Fruit fly (Drosophila melanogaster) whole organism, embryonic: Measurements from ENCODE around the gene Zpr1.

Source experiments
- CG10462 ChIP-seq: fragments of 200-800 bp; sonication (Bioruptor generic); optimal IDR thresholded peaks from 2 replicates; lab custom pipeline; 2016; ENCODE audit warnings: missing biosample characterization, missing genetic modification characterization
- CG10543 ChIP-seq: fragments of 200-800 bp; sonication (Bioruptor generic); optimal IDR thresholded peaks from 3 replicates; lab custom pipeline; 2017; ENCODE audit warnings: missing biosample characterization, mild to moderate bottlenecking, missing genetic modification characterization, moderate library complexity
- CG11456 ChIP-seq: fragments of 200-800 bp; sonication (Bioruptor generic); IDR thresholded peaks from 3 replicates; pipeline ENCODE4 v1.3.6; 2022; ENCODE audit warnings: missing biosample characterization, missing genetic modification characterization
- CG12071 ChIP-seq: fragments of 200-800 bp; sonication (Bioruptor generic); optimal IDR thresholded peaks from 3 replicates; lab custom pipeline; 2018; ENCODE audit warnings: missing biosample characterization, mild to moderate bottlenecking, missing genetic modification characterization
- CG12942 ChIP-seq: fragments of 200-800 bp; sonication (Bioruptor generic); optimal IDR thresholded peaks from 3 replicates; lab custom pipeline; 2016; ENCODE audit warnings: missing biosample characterization, missing genetic modification characterization
- CG13424 ChIP-seq: fragments of 200-800 bp; sonication (Bioruptor generic); optimal IDR thresholded peaks from 2 replicates; lab custom pipeline; 2019; ENCODE audit warnings: missing biosample characterization, mild to moderate bottlenecking, missing genetic modification characterization, moderate library complexity
- CG13775 ChIP-seq: fragments of 200-800 bp; sonication (Bioruptor generic); optimal IDR thresholded peaks from 3 replicates; lab custom pipeline; 2017; ENCODE audit warnings: missing biosample characterization, mild to moderate bottlenecking, missing genetic modification characterization
- CG14710 ChIP-seq: fragments of 200-800 bp; sonication (Bioruptor generic); optimal IDR thresholded peaks from 3 replicates; lab custom pipeline; 2019; ENCODE audit warnings: missing biosample characterization, mild to moderate bottlenecking, missing genetic modification characterization, moderate library complexity
- CG14860 ChIP-seq: fragments of 200-800 bp; sonication (Bioruptor generic); IDR thresholded peaks from 3 replicates; pipeline ENCODE4 v1.3.6; 2022; ENCODE audit warnings: missing biosample characterization, missing genetic modification characterization; ENCODE audit not compliant: partially characterized antibody
- CG16813 ChIP-seq: fragments of 200-800 bp; sonication (Bioruptor generic); IDR thresholded peaks from 3 replicates; pipeline ENCODE4 v1.3.6; 2022; ENCODE audit warnings: missing biosample characterization, missing genetic modification characterization; ENCODE audit not compliant: partially characterized antibody
- CG17328 ChIP-seq: fragments of 200-800 bp; sonication (Bioruptor generic); IDR thresholded peaks from 2 replicates; pipeline ENCODE4 v1.3.6; 2022; ENCODE audit warnings: missing biosample characterization, missing genetic modification characterization
- CG17359 ChIP-seq: fragments of 200-800 bp; sonication (Bioruptor generic); optimal IDR thresholded peaks from 3 replicates; lab custom pipeline; 2018; ENCODE audit warnings: missing biosample characterization, mild to moderate bottlenecking, missing genetic modification characterization, moderate library complexity
- CG2116 ChIP-seq: fragments of 200-800 bp; sonication (Bioruptor generic); optimal IDR thresholded peaks from 3 replicates; lab custom pipeline; 2018; ENCODE audit warnings: missing biosample characterization, mild to moderate bottlenecking, missing genetic modification characterization
- CG2875 ChIP-seq: fragments of 200-800 bp; sonication (Bioruptor generic); optimal IDR thresholded peaks from 2 replicates; lab custom pipeline; 2017; ENCODE audit warnings: missing biosample characterization, mild to moderate bottlenecking, missing genetic modification characterization, missing genetic modification reagents
- CG31441 ChIP-seq: fragments of 200-800 bp; sonication (Bioruptor generic); IDR thresholded peaks from 2 replicates; pipeline ENCODE4 v1.3.6; 2022; ENCODE audit warnings: missing biosample characterization, missing genetic modification characterization
- CG4820 ChIP-seq: fragments of 200-800 bp; sonication (Bioruptor generic); optimal IDR thresholded peaks from 3 replicates; lab custom pipeline; 2016; ENCODE audit warnings: missing biosample characterization, missing genetic modification characterization
- CG4854 ChIP-seq: fragments of 200-800 bp; sonication (Bioruptor generic); optimal IDR thresholded peaks from 2 replicates; lab custom pipeline; 2016; ENCODE audit warnings: missing biosample characterization, missing genetic modification characterization, inconsistent platforms
- CG7556 ChIP-seq: fragments of 200-800 bp; sonication (Bioruptor generic); optimal IDR thresholded peaks from 2 replicates; lab custom pipeline; 2017; ENCODE audit warnings: missing biosample characterization, mild to moderate bottlenecking, missing genetic modification characterization
- CG7786 ChIP-seq: fragments of 200-800 bp; sonication (Bioruptor generic); optimal IDR thresholded peaks from 2 replicates; lab custom pipeline; 2016; ENCODE audit warnings: missing biosample characterization, missing genetic modification characterization
- CG7839 ChIP-seq: fragments of 200-800 bp; sonication (Bioruptor generic); optimal IDR thresholded peaks from 3 replicates; lab custom pipeline; 2018; ENCODE audit warnings: missing biosample characterization, mild to moderate bottlenecking, missing genetic modification characterization, moderate library complexity
- CG7987 ChIP-seq: fragments of 200-800 bp; sonication (Bioruptor generic); optimal IDR thresholded peaks from 2 replicates; lab custom pipeline; 2018; ENCODE audit warnings: missing biosample characterization, mild to moderate bottlenecking, missing genetic modification characterization, moderate library complexity
- CG8089 ChIP-seq: fragments of 200-800 bp; sonication (Bioruptor generic); optimal IDR thresholded peaks from 3 replicates; lab custom pipeline; 2016; ENCODE audit warnings: missing biosample characterization, missing genetic modification characterization
- CG9215 ChIP-seq: fragments of 200-800 bp; sonication (Bioruptor generic); IDR thresholded peaks from 2 replicates; pipeline ENCODE4 v1.3.6; 2022; ENCODE audit warnings: missing biosample characterization, missing genetic modification characterization
- CkIIα-i1 ChIP-seq: fragments of 200-800 bp; sonication (Bioruptor generic); IDR thresholded peaks from 2 replicates; pipeline ENCODE4 v1.3.6; 2022; ENCODE audit warnings: missing biosample characterization, missing genetic modification characterization
- Dip2 ChIP-seq: fragments of 200-800 bp; sonication (Bioruptor generic); IDR thresholded peaks from 2 replicates; pipeline ENCODE4 v1.3.6; 2022; ENCODE audit warnings: missing biosample characterization, missing genetic modification characterization
- E2f2 ChIP-seq: fragments of 200-800 bp; sonication (Bioruptor generic); IDR thresholded peaks from 2 replicates; pipeline ENCODE4 v1.3.6; 2022; ENCODE audit warnings: missing biosample characterization, missing genetic modification characterization
- Gsc ChIP-seq: fragments of 200-800 bp; sonication (Bioruptor generic); IDR thresholded peaks from 2 replicates; pipeline ENCODE4 v1.3.6; 2022; ENCODE audit warnings: missing biosample characterization, missing genetic modification characterization
- Lim3 ChIP-seq: fragments of 200-800 bp; sonication (Bioruptor generic); IDR thresholded peaks from 2 replicates; pipeline ENCODE4 v1.3.6; 2022; ENCODE audit warnings: missing biosample characterization, missing genetic modification characterization
- MTF-1 ChIP-seq: fragments of 200-800 bp; sonication (Bioruptor generic); optimal IDR thresholded peaks from 2 replicates; lab custom pipeline; 2018; ENCODE audit warnings: missing biosample characterization, mild to moderate bottlenecking, missing genetic modification characterization, borderline replicate concordance
- Max ChIP-seq: fragments of 200-800 bp; sonication (Bioruptor generic); optimal IDR thresholded peaks from 2 replicates; lab custom pipeline; 2016; ENCODE audit warnings: missing biosample characterization, mild to moderate bottlenecking, missing genetic modification characterization
- Neu2 ChIP-seq: fragments of 200-800 bp; sonication (Bioruptor generic); optimal IDR thresholded peaks from 3 replicates; lab custom pipeline; 2016; ENCODE audit warnings: missing biosample characterization, missing genetic modification characterization, borderline replicate concordance
- NfI ChIP-seq: fragments of 200-800 bp; sonication (Bioruptor generic); optimal IDR thresholded peaks from 3 replicates; lab custom pipeline; 2018; ENCODE audit warnings: missing biosample characterization, mild to moderate bottlenecking, missing genetic modification characterization, moderate library complexity
- Sin3A ChIP-seq: fragments of >200 bp; optimal IDR thresholded peaks from 2 replicates; lab custom pipeline; 2018
- Sry-β ChIP-seq: fragments of 200-800 bp; sonication (Bioruptor generic); optimal IDR thresholded peaks from 2 replicates; lab custom pipeline; 2018; ENCODE audit warnings: missing biosample characterization, mild to moderate bottlenecking, missing genetic modification characterization, moderate library complexity
- Taf1 ChIP-seq: fragments of 200-800 bp; sonication (Bioruptor generic); IDR thresholded peaks from 2 replicates; pipeline ENCODE4 v1.3.6; 2022; ENCODE audit warnings: missing biosample characterization, missing genetic modification characterization
- ac ChIP-seq: fragments of 200-800 bp; sonication (Bioruptor generic); optimal IDR thresholded peaks from 3 replicates; lab custom pipeline; 2017; ENCODE audit warnings: missing biosample characterization, mild to moderate bottlenecking, missing genetic modification characterization
- az2 ChIP-seq: fragments of 200-800 bp; sonication (Bioruptor generic); optimal IDR thresholded peaks from 3 replicates; lab custom pipeline; 2016; ENCODE audit warnings: missing biosample characterization, missing genetic modification characterization
- cg ChIP-seq: fragments of 200-800 bp; sonication (Bioruptor generic); optimal IDR thresholded peaks from 3 replicates; lab custom pipeline; 2019; ENCODE audit warnings: missing biosample characterization, mild to moderate bottlenecking, missing genetic modification characterization, moderate library complexity
- chn ChIP-seq: fragments of 200-800 bp; sonication (Bioruptor generic); optimal IDR thresholded peaks from 2 replicates; lab custom pipeline; 2016; ENCODE audit warnings: missing biosample characterization, missing genetic modification characterization
- croc ChIP-seq: fragments of 200-800 bp; sonication (Bioruptor generic); conservative IDR thresholded peaks from 3 replicates; pipeline ENCODE4 v1.3.6; 2022; ENCODE audit warnings: missing biosample characterization, missing genetic modification characterization
- fd64A ChIP-seq: fragments of 200-800 bp; sonication (Bioruptor generic); optimal IDR thresholded peaks from 3 replicates; lab custom pipeline; 2018; ENCODE audit warnings: missing biosample characterization, mild to moderate bottlenecking, missing genetic modification characterization
- gce ChIP-seq: fragments of 200-800 bp; sonication (Bioruptor generic); IDR thresholded peaks from 3 replicates; pipeline ENCODE4 v1.3.6; 2022; ENCODE audit warnings: missing biosample characterization, missing genetic modification characterization
- hb ChIP-seq: fragments of 200-800 bp; sonication (Bioruptor generic); IDR thresholded peaks from 3 replicates; pipeline ENCODE4 v1.3.6; 2022; ENCODE audit warnings: missing biosample characterization, missing genetic modification characterization; ENCODE audit not compliant: partially characterized antibody
- hth ChIP-seq: fragments of >200 bp; optimal IDR thresholded peaks from 2 replicates; lab custom pipeline; 2017; ENCODE audit warnings: inconsistent platforms
- lmd ChIP-seq: fragments of 200-800 bp; sonication (Bioruptor generic); IDR thresholded peaks from 2 replicates; pipeline ENCODE4 v1.3.6; 2022; ENCODE audit warnings: missing biosample characterization, missing genetic modification characterization
- mam ChIP-seq: fragments of 200-800 bp; sonication (Bioruptor generic); optimal IDR thresholded peaks from 3 replicates; lab custom pipeline; 2016; ENCODE audit warnings: missing biosample characterization, missing genetic modification characterization
- pnt ChIP-seq: fragments of 200-800 bp; sonication (Bioruptor generic); optimal IDR thresholded peaks from 3 replicates; lab custom pipeline; 2016; ENCODE audit warnings: missing biosample characterization, missing genetic modification characterization
- psq ChIP-seq: fragments of 200-800 bp; sonication (Bioruptor generic); optimal IDR thresholded peaks from 2 replicates; lab custom pipeline; 2017; ENCODE audit warnings: missing biosample characterization, missing genetic modification characterization
- row ChIP-seq: fragments of 200-800 bp; sonication (Bioruptor generic); IDR thresholded peaks from 3 replicates; pipeline ENCODE4 v1.3.6; 2022; ENCODE audit warnings: missing biosample characterization, missing genetic modification characterization
- sqz ChIP-seq: fragments of 200-800 bp; sonication (Bioruptor generic); optimal IDR thresholded peaks from 3 replicates; lab custom pipeline; 2018; ENCODE audit warnings: missing biosample characterization, mild to moderate bottlenecking, missing genetic modification characterization
- tll ChIP-seq, 2 experiments: fragments of 200-800 bp in 1 of 2; fragments of >200 bp in 1 of 2; sonication (Bioruptor generic) in 1 of 2; optimal IDR thresholded peaks; 2 replicates each; lab custom pipeline; 2017 to 2019; ENCODE audit warnings: missing biosample characterization in 2 of 2, missing genetic modification characterization in 2 of 2, mild to moderate bottlenecking in 1 of 2, moderate library complexity in 1 of 2
- usp ChIP-seq: fragments of >200 bp; optimal IDR thresholded peaks from 2 replicates; lab custom pipeline; 2017; ENCODE audit warnings: missing biosample characterization, missing genetic modification characterization

Gene Zpr1

dm6 chrX:9196362-9196761, 34.5 kb upstream of the Zpr1 start, which contains the start of gene CG12118:
Gene CG12118, minus strand, starts transcription at chrX:9196414.
- TF ChIP-seq CG11456 (GFP tag; lab: Robert Waterston, UW) (peak; percentile 81), mam (GFP tag; lab: Kevin White, UChicago) (peak; percentile 55), E2f2 (GFP tag; lab: Robert Waterston, UW) (peak; percentile 92), hth (lab: Kevin White, UChicago) (no peak), lmd (peak; percentile 68), CG14860 (GFP tag; lab: Robert Waterston, UW) (peak; percentile 78), Taf1 (no peak), CG10543 (GFP tag; lab: Kevin White, UChicago) (peak; percentile 50), hb (peak; percentile 84), CG7786 (GFP tag; lab: Kevin White, UChicago) (peak; percentile 20), Gsc (GFP tag; lab: Robert Waterston, UW) (no peak), Dip2 (no peak), CG4820 (GFP tag; lab: Kevin White, UChicago) (peak; percentile 65), ac (GFP tag; lab: Kevin White, UChicago) (no peak), chn (GFP tag; lab: Kevin White, UChicago) (peak; percentile 57), pnt (no peak), Lim3 (no peak), cg (GFP tag; lab: Kevin White, UChicago) (no peak), sqz (GFP tag; lab: Kevin White, UChicago) (peak; percentile 43), NfI (GFP tag; lab: Kevin White, UChicago) (peak; percentile 62), Sry-β (no peak), CG7987 (GFP tag; lab: Kevin White, UChicago) (peak; percentile 44), CG12942 (GFP tag; lab: Kevin White, UChicago) (peak; percentile 81), Sin3A (lab: Kevin White, UChicago) (no peak), CkIIα-i1 (GFP tag; lab: Robert Waterston, UW) (no peak), fd64A (GFP tag; lab: Kevin White, UChicago) (no peak), CG12071 (GFP tag; lab: Kevin White, UChicago) (no peak), CG7556 (GFP tag; lab: Kevin White, UChicago) (peak; percentile 78), CG2116 (GFP tag; lab: Kevin White, UChicago) (peak; percentile 88), usp (GFP tag; lab: Kevin White, UChicago) (no peak), CG13424 (peak; percentile 84), CG2875 (GFP tag; lab: Kevin White, UChicago) (peak; percentile 44), CG7839 (peak; percentile 76), row (GFP tag; lab: Robert Waterston, UW) (peak; percentile 91), tll (GFP tag; optimal IDR thresholded peaks at IDR 0.05; lab: Kevin White, UChicago) (no peak), CG4854 (GFP tag; lab: Kevin White, UChicago) (peak; percentile 55), CG9215 (GFP tag; lab: Robert Waterston, UW) (peak; percentile 60), CG16813 (GFP tag; lab: Robert Waterston, UW) (peak; percentile 92), psq (GFP tag; lab: Kevin White, UChicago) (peak; percentile 30), Neu2 (GFP tag; lab: Kevin White, UChicago) (no peak), CG17359 (tag; lab: Kevin White, UChicago) (peak; percentile 80), CG13775 (GFP tag; lab: Kevin White, UChicago) (peak; percentile 80), CG31441 (peak; percentile 72), CG17328 (GFP tag; lab: Robert Waterston, UW) (peak; percentile 86), az2 (peak; percentile 89), gce (no peak), MTF-1 (GFP tag; lab: Kevin White, UChicago) (no peak), Max (GFP tag; lab: Kevin White, UChicago) (peak; percentile 73), croc (GFP tag; lab: Robert Waterston, UW) (peak; percentile 39; the same call in 2 of the 3 replicates), CG8089 (GFP tag; lab: Kevin White, UChicago) (no peak), CG10462 (GFP tag; lab: Kevin White, UChicago) (peak; percentile 72), CG14710 (peak; percentile 88)
